Fruit fly (Drosophila melanogaster) whole organism, embryonic: ENCODE data around the gene eya.

Source experiments
- Blimp-1 ChIP-seq: fragments of 200-800 bp; sonication (Bioruptor generic); optimal IDR thresholded peaks from 3 replicates; lab custom pipeline; 2018; ENCODE audit warnings: missing biosample characterization, missing genetic modification characterization, mild to moderate bottlenecking, moderate library complexity, missing genetic modification reagents
- Bteb2 ChIP-seq: fragments of 200-800 bp; sonication (Bioruptor generic); optimal IDR thresholded peaks from 2 replicates; lab custom pipeline; 2016; ENCODE audit warnings: missing biosample characterization, missing genetic modification characterization
- CG10431 ChIP-seq: fragments of 200-800 bp; sonication (Bioruptor generic); optimal IDR thresholded peaks from 3 replicates; lab custom pipeline; 2018; ENCODE audit warnings: missing biosample characterization, mild to moderate bottlenecking, missing genetic modification characterization
- CG10462 ChIP-seq: fragments of 200-800 bp; sonication (Bioruptor generic); optimal IDR thresholded peaks from 2 replicates; lab custom pipeline; 2016; ENCODE audit warnings: missing biosample characterization, missing genetic modification characterization
- CG12299 ChIP-seq: fragments of 200-800 bp; sonication (Bioruptor generic); optimal IDR thresholded peaks from 2 replicates; lab custom pipeline; 2018; ENCODE audit warnings: missing biosample characterization, mild to moderate bottlenecking, missing genetic modification characterization
- CG12659 ChIP-seq: fragments of 200-800 bp; sonication (Bioruptor generic); optimal IDR thresholded peaks from 3 replicates; lab custom pipeline; 2017; ENCODE audit warnings: mild to moderate bottlenecking, missing biosample characterization, missing genetic modification reagents, missing genetic modification characterization
- CG13424 ChIP-seq: fragments of 200-800 bp; sonication (Bioruptor generic); optimal IDR thresholded peaks from 2 replicates; lab custom pipeline; 2019; ENCODE audit warnings: missing biosample characterization, mild to moderate bottlenecking, missing genetic modification characterization, moderate library complexity
- CG13624 ChIP-seq: fragments of 200-800 bp; sonication (Bioruptor generic); optimal IDR thresholded peaks from 2 replicates; lab custom pipeline; 2016; ENCODE audit warnings: missing biosample characterization, missing genetic modification characterization
- CG13775 ChIP-seq: fragments of 200-800 bp; sonication (Bioruptor generic); optimal IDR thresholded peaks from 3 replicates; lab custom pipeline; 2017; ENCODE audit warnings: missing biosample characterization, mild to moderate bottlenecking, missing genetic modification characterization
- CG14965 ChIP-seq: fragments of 200-800 bp; sonication (Bioruptor generic); optimal IDR thresholded peaks from 2 replicates; lab custom pipeline; 2016; ENCODE audit warnings: missing biosample characterization, missing genetic modification characterization, borderline replicate concordance
- CG15073 ChIP-seq: fragments of 200-800 bp; sonication (Bioruptor generic); optimal IDR thresholded peaks from 2 replicates; lab custom pipeline; 2016; ENCODE audit warnings: missing biosample characterization, missing genetic modification characterization
- CG17359 ChIP-seq: fragments of 200-800 bp; sonication (Bioruptor generic); optimal IDR thresholded peaks from 3 replicates; lab custom pipeline; 2018; ENCODE audit warnings: missing biosample characterization, mild to moderate bottlenecking, missing genetic modification characterization, moderate library complexity
- CG17912 ChIP-seq: fragments of 200-800 bp; sonication (Bioruptor generic); optimal IDR thresholded peaks from 2 replicates; lab custom pipeline; 2018; ENCODE audit warnings: missing biosample characterization, mild to moderate bottlenecking, missing genetic modification characterization
- CG18262 ChIP-seq: fragments of 200-800 bp; optimal IDR thresholded peaks from 3 replicates; lab custom pipeline; 2019; ENCODE audit warnings: missing biosample characterization, mild to moderate bottlenecking, missing genetic modification characterization, moderate library complexity
- CG3838 ChIP-seq: fragments of 200-800 bp; sonication (Bioruptor generic); optimal IDR thresholded peaks from 3 replicates; lab custom pipeline; 2016; ENCODE audit warnings: missing biosample characterization, missing genetic modification characterization
- CG6272 ChIP-seq: fragments of 200-800 bp; sonication (Bioruptor generic); IDR thresholded peaks from 2 replicates; pipeline ENCODE4 v1.3.6; 2022; ENCODE audit warnings: missing biosample characterization, missing genetic modification characterization
- CG6683 ChIP-seq: fragments of 200-800 bp; sonication (Bioruptor generic); optimal IDR thresholded peaks from 2 replicates; lab custom pipeline; 2017; ENCODE audit warnings: missing biosample characterization, mild to moderate bottlenecking, missing genetic modification characterization, missing genetic modification reagents
- CG6689 ChIP-seq: fragments of 200-800 bp; sonication (Bioruptor generic); IDR thresholded peaks from 2 replicates; pipeline ENCODE4 v1.3.6; 2022; ENCODE audit warnings: missing biosample characterization, missing genetic modification characterization
- CG8359 ChIP-seq: fragments of 200-800 bp; sonication (Bioruptor generic); optimal IDR thresholded peaks from 2 replicates; lab custom pipeline; 2017; ENCODE audit warnings: missing biosample characterization, mild to moderate bottlenecking, missing genetic modification characterization, borderline replicate concordance
- CG9437 ChIP-seq: fragments of 200-800 bp; sonication (Bioruptor generic); optimal IDR thresholded peaks from 2 replicates; lab custom pipeline; 2018; ENCODE audit warnings: missing biosample characterization, mild to moderate bottlenecking, missing genetic modification characterization
- Chrac-16 ChIP-seq: fragments of 200-800 bp; sonication (Bioruptor generic); optimal IDR thresholded peaks from 3 replicates; lab custom pipeline; 2016; ENCODE audit warnings: missing biosample characterization, missing genetic modification characterization
- D19B ChIP-seq: fragments of 200-800 bp; sonication (Bioruptor generic); optimal IDR thresholded peaks from 2 replicates; lab custom pipeline; 2017; ENCODE audit warnings: missing biosample characterization, mild to moderate bottlenecking, missing genetic modification characterization
- Dip3 ChIP-seq: fragments of 200-800 bp; sonication (Bioruptor generic); optimal IDR thresholded peaks from 3 replicates; lab custom pipeline; 2016; ENCODE audit warnings: missing biosample characterization, missing genetic modification characterization
- Nf-YA ChIP-seq: fragments of 200-800 bp; sonication (Bioruptor generic); IDR thresholded peaks from 2 replicates; pipeline ENCODE4 v1.3.6; 2022; ENCODE audit warnings: missing biosample characterization, missing genetic modification characterization
- Sry-δ ChIP-seq: fragments of 200-800 bp; sonication (Bioruptor generic); optimal IDR thresholded peaks from 2 replicates; lab custom pipeline; 2016; ENCODE audit warnings: missing biosample characterization, missing genetic modification characterization
- Stat92E ChIP-seq, 3 experiments: fragments of >200 bp in 2 of 3; fragments of 200-800 bp in 1 of 3; sonication (Bioruptor generic) in 1 of 3; optimal IDR thresholded peaks; 2 replicates each; lab custom pipeline; 2017 to 2019; ENCODE audit warnings: missing biosample characterization in 3 of 3, missing genetic modification characterization in 3 of 3, mild to moderate bottlenecking in 1 of 3, moderate library complexity in 1 of 3
- Vsx1 ChIP-seq: fragments of 200-800 bp; sonication (Bioruptor generic); optimal IDR thresholded peaks from 2 replicates; lab custom pipeline; 2017; ENCODE audit warnings: missing biosample characterization, mild to moderate bottlenecking, missing genetic modification characterization, missing genetic modification reagents
- ac ChIP-seq: fragments of 200-800 bp; sonication (Bioruptor generic); optimal IDR thresholded peaks from 3 replicates; lab custom pipeline; 2017; ENCODE audit warnings: missing biosample characterization, mild to moderate bottlenecking, missing genetic modification characterization
- bab2 ChIP-seq: fragments of 200-800 bp; sonication (Bioruptor generic); optimal IDR thresholded peaks from 2 replicates; lab custom pipeline; 2016; ENCODE audit warnings: missing biosample characterization, missing genetic modification characterization
- bsh ChIP-seq, 2 experiments: fragments of 200-800 bp; sonication (Bioruptor generic); optimal IDR thresholded peaks; 2 replicates each; lab custom pipeline; 2017 to 2018; ENCODE audit warnings: mild to moderate bottlenecking in 2 of 2, missing biosample characterization in 2 of 2, missing genetic modification characterization in 2 of 2, moderate library complexity in 1 of 2
- cwo ChIP-seq: fragments of 200-800 bp; sonication (Bioruptor generic); optimal IDR thresholded peaks from 3 replicates; lab custom pipeline; 2017; ENCODE audit warnings: missing biosample characterization, missing genetic modification characterization, mild to moderate bottlenecking, moderate library complexity, missing genetic modification reagents
- dimm ChIP-seq: fragments of 200-800 bp; sonication (Bioruptor generic); IDR thresholded peaks from 2 replicates; pipeline ENCODE4 v1.3.6; 2022; ENCODE audit warnings: missing biosample characterization, missing genetic modification characterization
- ems ChIP-seq: fragments of 200-800 bp; sonication (Bioruptor generic); optimal IDR thresholded peaks from 3 replicates; lab custom pipeline; 2016; ENCODE audit warnings: missing biosample characterization, missing genetic modification characterization
- en ChIP-seq: fragments of 200-800 bp; sonication (Bioruptor generic); optimal IDR thresholded peaks from 2 replicates; lab custom pipeline; 2016; ENCODE audit warnings: missing biosample characterization, missing genetic modification characterization
- ewg ChIP-seq: fragments of 200-800 bp; sonication (Bioruptor generic); optimal IDR thresholded peaks from 3 replicates; lab custom pipeline; 2017; ENCODE audit warnings: mild to moderate bottlenecking, missing biosample characterization, missing genetic modification reagents, missing genetic modification characterization
- fd64A ChIP-seq: fragments of 200-800 bp; sonication (Bioruptor generic); optimal IDR thresholded peaks from 3 replicates; lab custom pipeline; 2018; ENCODE audit warnings: missing biosample characterization, mild to moderate bottlenecking, missing genetic modification characterization
- gce ChIP-seq: fragments of 200-800 bp; sonication (Bioruptor generic); IDR thresholded peaks from 3 replicates; pipeline ENCODE4 v1.3.6; 2022; ENCODE audit warnings: missing biosample characterization, missing genetic modification characterization
- hkb ChIP-seq, 2 experiments: fragments of 200-800 bp in 1 of 2; fragments of >200 bp in 1 of 2; sonication (Bioruptor generic) in 1 of 2; IDR thresholded peaks in 1 of 2; optimal IDR thresholded peaks in 1 of 2; 2 replicates each; pipeline versions ENCODE4 v1.3.6 to Lab custom; 2017 to 2022; ENCODE audit warnings: missing biosample characterization in 1 of 2, missing genetic modification characterization in 1 of 2
- lola ChIP-seq, 3 experiments: fragments of >200 bp in 2 of 3; fragments of 200-800 bp in 1 of 3; sonication (Bioruptor generic) in 1 of 3; optimal IDR thresholded peaks; 2 replicates each; lab custom pipeline; 2017 to 2019; ENCODE audit warnings: missing biosample characterization in 3 of 3, missing genetic modification characterization in 3 of 3, mild to moderate bottlenecking in 1 of 3, moderate library complexity in 1 of 3
- odd ChIP-seq: fragments of 200-800 bp; sonication (Bioruptor generic); optimal IDR thresholded peaks from 2 replicates; lab custom pipeline; 2017; ENCODE audit warnings: missing biosample characterization, mild to moderate bottlenecking, missing genetic modification characterization
- pfk ChIP-seq: fragments of 200-800 bp; sonication (Bioruptor generic); optimal IDR thresholded peaks from 2 replicates; lab custom pipeline; 2018; ENCODE audit warnings: missing biosample characterization, mild to moderate bottlenecking, missing genetic modification characterization, moderate library complexity
- shn ChIP-seq: fragments of 200-800 bp; sonication (Bioruptor generic); optimal IDR thresholded peaks from 3 replicates; lab custom pipeline; 2016; ENCODE audit warnings: missing biosample characterization, missing genetic modification characterization
- tap ChIP-seq: fragments of 200-800 bp; optimal IDR thresholded peaks from 3 replicates; lab custom pipeline; 2019; ENCODE audit warnings: missing biosample characterization, mild to moderate bottlenecking, missing genetic modification characterization, moderate library complexity
- tna ChIP-seq: fragments of 200-800 bp; sonication (Bioruptor generic); IDR thresholded peaks from 2 replicates; pipeline ENCODE4 v1.3.6; 2022; ENCODE audit warnings: missing biosample characterization, missing genetic modification characterization; ENCODE audit not compliant: partially characterized antibody
- vnd ChIP-seq: fragments of 200-800 bp; sonication (Bioruptor generic); IDR thresholded peaks from 3 replicates; pipeline ENCODE4 v1.3.6; 2022; ENCODE audit warnings: missing biosample characterization, missing genetic modification characterization; ENCODE audit not compliant: partially characterized antibody
- zen2 ChIP-seq: fragments of 200-800 bp; sonication (Bioruptor generic); IDR thresholded peaks from 3 replicates; pipeline ENCODE4 v1.3.6; 2022; ENCODE audit warnings: missing biosample characterization, missing genetic modification characterization; ENCODE audit not compliant: partially characterized antibody

eya gene

dm6 chr2L:6480212-6480994 lies 66.4 kb downstream of the eya start, which contains the start of the genes Sec61alpha and Daxx (continued):
- TF ChIP-seq en (peak; percentile 66), CG12659 (GFP tag; lab: Kevin White, UChicago) (peak; percentile 85), Chrac-16 (GFP tag; lab: Kevin White, UChicago) (peak; percentile 84), Stat92E (GFP tag; optimal IDR thresholded peaks at IDR 0.05; lab: Kevin White, UChicago) (no peak), CG12299 (tag; lab: Kevin White, UChicago) (peak; percentile 67), CG18262 (tag; lab: Kevin White, UChicago) (peak; percentile 73), D19B (GFP tag; lab: Kevin White, UChicago) (peak; percentile 69), hkb (optimal IDR thresholded peaks at IDR 0.05; lab: Kevin White, UChicago) (peak; percentile 61), hkb (GFP tag; IDR thresholded peaks at IDR 0.05; lab: Robert Waterston, UW) (peak; percentile 81), CG3838 (GFP tag; lab: Kevin White, UChicago) (peak; percentile 67), pfk (GFP tag; lab: Kevin White, UChicago) (no peak), odd (peak; percentile 48), zen2 (GFP tag; lab: Robert Waterston, UW) (peak; percentile 99), CG13624 (peak; percentile 91), fd64A (GFP tag; lab: Kevin White, UChicago) (peak; percentile 21), ewg (GFP tag; lab: Kevin White, UChicago) (peak; percentile 63), cwo (GFP tag; lab: Kevin White, UChicago) (peak; percentile 62), CG13424 (tag; lab: Kevin White, UChicago) (peak; percentile 87), CG6683 (GFP tag; lab: Kevin White, UChicago) (peak; percentile 16), Nf-YA (GFP tag; lab: Robert Waterston, UW) (peak; percentile 68; the same call in 1 of the 2 replicates), lola (GFP tag; optimal IDR thresholded peaks at IDR 0.05; lab: Kevin White, UChicago) (peak in 1 of 3 experiments; percentile 67), Vsx1 (GFP tag; lab: Kevin White, UChicago) (no peak), CG14965 (GFP tag; lab: Kevin White, UChicago) (peak; percentile 17), Blimp-1 (GFP tag; lab: Kevin White, UChicago) (peak; percentile 68), CG9437 (peak; percentile 22), CG17359 (peak; percentile 75), Bteb2 (GFP tag; lab: Kevin White, UChicago) (peak; percentile 82), tap (tag; lab: Kevin White, UChicago) (peak; percentile 33), tna (peak; percentile 100), bsh (GFP tag; optimal IDR thresholded peaks at IDR 0.05; lab: Kevin White, UChicago) (peak in 1 of 2 experiments; percentile 77), CG15073 (GFP tag; lab: Kevin White, UChicago) (peak; percentile 30), bab2 (GFP tag; lab: Kevin White, UChicago) (peak; percentile 80), dimm (GFP tag; lab: Robert Waterston, UW) (peak; percentile 72), CG13775 (GFP tag; lab: Kevin White, UChicago) (peak; percentile 79), Sry-δ (GFP tag; lab: Kevin White, UChicago) (peak; percentile 100), vnd (GFP tag; lab: Robert Waterston, UW) (peak; percentile 100), gce (GFP tag; lab: Robert Waterston, UW) (peak; percentile 50; the same call in 1 of the 3 replicates), ac (GFP tag; lab: Kevin White, UChicago) (peak; percentile 5), CG6689 (peak; percentile 82), shn (GFP tag; lab: Kevin White, UChicago) (peak; percentile 94), Dip3 (peak; percentile 93), CG10431 (GFP tag; lab: Kevin White, UChicago) (peak; percentile 42), ems (GFP tag; lab: Kevin White, UChicago) (peak; percentile 85), CG8359 (GFP tag; lab: Kevin White, UChicago) (peak; percentile 10), CG10462 (GFP tag; lab: Kevin White, UChicago) (peak; percentile 50), CG6272 (GFP tag; lab: Robert Waterston, UW) (peak; percentile 89), CG17912 (GFP tag; lab: Kevin White, UChicago) (no peak)
